Fruit fly (Drosophila melanogaster) whole organism, adult: ENCODE data around the gene CG14357.

ENCODE experiments used
- CG12768 ChIP-seq: fragments of 200-800 bp; sonication (Bioruptor generic); optimal IDR thresholded peaks from 2 replicates; lab custom pipeline; 2017; ENCODE audit warnings: missing biosample characterization, missing genetic modification characterization, mild to moderate bottlenecking, moderate library complexity, missing genetic modification reagents
- CG14711 ChIP-seq: fragments of 200-800 bp; sonication (Bioruptor generic); optimal IDR thresholded peaks from 2 replicates; lab custom pipeline; 2018; ENCODE audit warnings: missing biosample characterization, mild to moderate bottlenecking, missing genetic modification characterization, moderate library complexity
- CG33017 ChIP-seq: fragments of 200-800 bp; sonication (Bioruptor generic); optimal IDR thresholded peaks from 2 replicates; lab custom pipeline; 2018; ENCODE audit warnings: missing biosample characterization, mild to moderate bottlenecking, missing genetic modification characterization, moderate library complexity
- CG7045 ChIP-seq: fragments of 200-800 bp; sonication (Bioruptor generic); optimal IDR thresholded peaks from 2 replicates; lab custom pipeline; 2017; ENCODE audit warnings: missing biosample characterization, mild to moderate bottlenecking, missing genetic modification characterization
- Hr96 ChIP-seq: fragments of 200-800 bp; sonication (Bioruptor generic); optimal IDR thresholded peaks from 2 replicates; lab custom pipeline; 2016; ENCODE audit warnings: missing biosample characterization, missing genetic modification characterization
- bab1 ChIP-seq: fragments of 200-800 bp; sonication (Bioruptor generic); optimal IDR thresholded peaks from 3 replicates; lab custom pipeline; 2019; ENCODE audit warnings: missing biosample characterization, mild to moderate bottlenecking, missing genetic modification characterization, moderate library complexity
- cic ChIP-seq: fragments of 200-800 bp; sonication (Bioruptor generic); optimal IDR thresholded peaks from 2 replicates; lab custom pipeline; 2017; ENCODE audit warnings: missing biosample characterization, mild to moderate bottlenecking, missing genetic modification characterization, moderate library complexity
- cnc ChIP-seq, 2 experiments: fragments of >200 bp; optimal IDR thresholded peaks; 2 replicates each; lab custom pipeline; 2017
- kay ChIP-seq: fragments of 200-800 bp; sonication (Bioruptor generic); peaks from one replicate; lab custom pipeline; 2016; ENCODE audit warnings: missing biosample characterization, missing genetic modification characterization, borderline replicate concordance
- ovo ChIP-seq: fragments of 200-800 bp; sonication (Bioruptor generic); optimal IDR thresholded peaks from 2 replicates; lab custom pipeline; 2016; ENCODE audit warnings: missing biosample characterization, missing genetic modification characterization
- tj ChIP-seq: fragments of 200-800 bp; sonication (Bioruptor generic); optimal IDR thresholded peaks from 3 replicates; lab custom pipeline; 2017; ENCODE audit warnings: missing biosample characterization, mild to moderate bottlenecking, missing genetic modification characterization, moderate library complexity
- toe ChIP-seq: fragments of 200-800 bp; sonication (Bioruptor generic); optimal IDR thresholded peaks from 2 replicates; lab custom pipeline; 2016; ENCODE audit warnings: missing biosample characterization, missing genetic modification characterization

DNA sequence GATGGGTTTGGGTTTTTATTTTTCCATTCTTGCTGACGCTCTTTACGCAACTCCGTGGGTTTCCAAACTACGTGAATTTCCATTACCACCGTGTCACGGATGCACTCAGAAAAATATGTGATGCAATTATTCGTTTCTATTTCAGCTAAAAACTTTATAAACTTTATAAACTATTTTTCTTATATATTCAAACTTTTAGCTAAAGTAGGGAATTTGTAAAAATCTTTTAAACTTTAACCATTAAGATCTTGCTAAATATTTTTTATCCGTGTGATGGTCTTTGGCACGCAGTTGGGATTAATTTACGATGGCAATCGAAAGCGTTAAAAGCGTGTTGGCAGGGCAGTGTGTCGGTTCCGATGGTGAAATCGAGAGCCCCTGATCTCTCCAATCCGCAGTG lies 16.5 kb downstream of the CG14357 start:
- no peak for TF ChIP-seq CG12768 (GFP tag; lab: Kevin White, UChicago)
- no peak for TF ChIP-seq ovo (GFP tag; lab: Kevin White, UChicago)
- no peak for TF ChIP-seq Hr96
- no peak for TF ChIP-seq cic (GFP tag; lab: Kevin White, UChicago)
- TF ChIP-seq CG7045 (GFP tag; lab: Kevin White, UChicago), result no peak
- TF ChIP-seq kay (GFP tag; lab: Kevin White, UChicago), result no peak
- no peak for TF ChIP-seq toe
- TF ChIP-seq cnc (optimal IDR thresholded peaks at IDR 0.05; lab: Kevin White, UChicago), result no peak
- TF ChIP-seq tj, result no peak
- no peak for TF ChIP-seq CG14711 (tag; lab: Kevin White, UChicago)
- no peak for TF ChIP-seq CG33017
- TF ChIP-seq bab1, result no peak
